Worm (Caenorhabditis elegans): Measurements from ENCODE around the gene T23B5.3.

DNA sequence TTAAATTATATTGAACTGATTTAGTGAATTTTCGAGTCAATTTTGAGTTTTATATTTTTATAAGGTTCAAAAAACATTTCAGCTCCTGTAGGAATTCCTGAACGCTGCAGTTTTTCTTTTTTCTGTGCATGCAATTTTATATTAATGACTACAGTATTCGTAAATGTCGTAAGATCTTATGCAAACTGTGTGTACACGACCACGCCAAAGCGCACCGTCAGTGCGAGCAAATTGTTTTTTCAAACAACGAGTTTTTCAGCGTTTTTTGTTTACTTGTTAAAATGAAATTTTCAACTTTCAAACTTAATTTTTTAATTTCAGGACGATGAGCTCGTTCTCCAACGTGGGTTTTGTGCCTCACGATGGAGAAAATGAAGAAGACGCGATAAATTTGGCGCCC lies 48.3 kb upstream of the T23B5.3 start, which contains the start of gene vha-7:
- TF ChIP-seq nhr-41 (GFP tag; IDR thresholded peaks at IDR 0.05) (no peak), lsy-2 (tag; optimal IDR thresholded peaks at IDR 0.05) (no peak), nhr-28 (tag; optimal IDR thresholded peaks at IDR 0.05) (no peak), pqm-1 (tag; optimal IDR thresholded peaks at IDR 0.05) (no peak), unc-130 (GFP tag; optimal IDR thresholded peaks at IDR 0.05) (no peak), F10B5.3 (tag; optimal IDR thresholded peaks at IDR 0.05) (no peak), pha-4 (GFP tag; IDR thresholded peaks at IDR 0.05) (no peak), pha-4 (tag; optimal IDR thresholded peaks at IDR 0.05) (no peak), attf-4 (tag; optimal IDR thresholded peaks at IDR 0.05) (no peak), lin-15B (tag; optimal IDR thresholded peaks at IDR 0.05) (no peak), ceh-32 (tag; optimal IDR thresholded peaks at IDR 0.05; ENCODE audit: poor library complexity) (no peak)
